Fruit fly (Drosophila melanogaster): ENCODE measurements around the gene Atg17.

Gene Atg17

dm6 chr3R:5682921-5683748 lies 13.6 kb downstream of the Atg17 start (continued):
- TF ChIP-seq CG15336 (GFP tag; IDR thresholded peaks at IDR 0.05) (peak; percentile 93), CG16779 (tag; optimal IDR thresholded peaks at IDR 0.05) (peak; percentile 61), CG7368 (GFP tag; optimal IDR thresholded peaks at IDR 0.05) (peak; percentile 38), CG32006 (GFP tag; optimal IDR thresholded peaks at IDR 0.05) (peak; percentile 93), net (GFP tag; optimal IDR thresholded peaks at IDR 0.05) (peak; percentile 67), fkh (GFP tag; optimal IDR thresholded peaks at IDR 0.05) (no peak)

- TF ChIP-seq CG6276 (GFP tag; optimal IDR thresholded peaks at IDR 0.05) (no peak), Eip78C (GFP tag) (peak; percentile 60), achi (GFP tag; optimal IDR thresholded peaks at IDR 0.05) (no peak), Blimp-1 (GFP tag; optimal IDR thresholded peaks at IDR 0.05) (no peak), ss (GFP tag; optimal IDR thresholded peaks at IDR 0.05) (peak in 1 of 2 experiments; percentile 12), CG9139 (GFP tag; optimal IDR thresholded peaks at IDR 0.05) (no peak)
Measured at dm6 chr3R:5684550-5685118, 15.1 kb downstream of the Atg17 start.

dm6 chr3R:5685269-5686048 lies 15.9 kb downstream of the Atg17 start, which contains the start of the genes Rab23 and plx:
Gene Rab23, minus strand, starts transcription at chr3R:5685434.
Gene plx, plus strand, starts transcription at chr3R:5685855.
- TF ChIP-seq net (GFP tag; optimal IDR thresholded peaks at IDR 0.05) (no peak), Ets21C (GFP tag; optimal IDR thresholded peaks at IDR 0.05) (no peak), CG3032 (tag; optimal IDR thresholded peaks at IDR 0.05) (no peak), Eip75B (GFP tag; optimal IDR thresholded peaks at IDR 0.05) (no peak), dac (GFP tag; optimal IDR thresholded peaks at IDR 0.05) (no peak), Ets96B (tag; optimal IDR thresholded peaks at IDR 0.05) (no peak), Hr4 (GFP tag; optimal IDR thresholded peaks at IDR 0.05) (no peak), salr (GFP tag; optimal IDR thresholded peaks at IDR 0.05) (no peak), CG32006 (GFP tag; optimal IDR thresholded peaks at IDR 0.05) (no peak), Met (GFP tag; optimal IDR thresholded peaks at IDR 0.05) (peak; percentile 22), fkh (GFP tag; optimal IDR thresholded peaks at IDR 0.05) (peak; percentile 73), Hr38 (GFP tag; optimal IDR thresholded peaks at IDR 0.05) (no peak), pdm3 (GFP tag; optimal IDR thresholded peaks at IDR 0.05) (peak; percentile 42), Sox102F (GFP tag; optimal IDR thresholded peaks at IDR 0.05) (no peak), CG3919 (GFP tag; optimal IDR thresholded peaks at IDR 0.05) (no peak), CG11762 (GFP tag; optimal IDR thresholded peaks at IDR 0.05; ENCODE audit: insufficient read depth) (no peak), fd59A (GFP tag; optimal IDR thresholded peaks at IDR 0.05) (no peak), Smox (GFP tag; optimal IDR thresholded peaks at IDR 0.05) (peak; percentile 22), CG16779 (tag; optimal IDR thresholded peaks at IDR 0.05) (no peak), achi (GFP tag; optimal IDR thresholded peaks at IDR 0.05) (peak; percentile 67), eg (GFP tag; IDR thresholded peaks at IDR 0.05) (0 out of 3 replicates have a peak, but pooled peaks have one; percentile 4), Sox14 (GFP tag; optimal IDR thresholded peaks at IDR 0.05) (no peak), Hr39 (GFP tag; optimal IDR thresholded peaks at IDR 0.05) (no peak), cyc (GFP tag; optimal IDR thresholded peaks at IDR 0.05) (no peak), esn (GFP tag; optimal IDR thresholded peaks at IDR 0.05) (no peak), Blimp-1 (GFP tag; optimal IDR thresholded peaks at IDR 0.05) (no peak), topi (GFP tag; optimal IDR thresholded peaks at IDR 0.05) (no peak), Gug (GFP tag; IDR thresholded peaks at IDR 0.05) (no peak), acj6 (GFP tag; optimal IDR thresholded peaks at IDR 0.05) (peak; percentile 5), lz (GFP tag; optimal IDR thresholded peaks at IDR 0.05) (peak; percentile 33), Eip78C (GFP tag) (peak; percentile 61), CG31627 (GFP tag; optimal IDR thresholded peaks at IDR 0.05) (peak; percentile 17), CG10669 (GFP tag; optimal IDR thresholded peaks at IDR 0.05) (no peak), CG11294 (GFP tag; IDR thresholded peaks at IDR 0.05) (no peak), CG8632 (GFP tag; optimal IDR thresholded peaks at IDR 0.05) (no peak), CG6163 (GFP tag; IDR thresholded peaks at IDR 0.05) (peak; percentile 10; the same call in 1 of the 3 replicates), Eip93F (GFP tag; optimal IDR thresholded peaks at IDR 0.05) (no peak), OdsH (GFP tag; optimal IDR thresholded peaks at IDR 0.05) (peak; percentile 14)
